Worm (Caenorhabditis elegans) whole organism, early embryonic: ENCODE measurements around the gene F10C1.3.

ENCODE experiments used
- ama-1 ChIP-seq: fragments of 150-350 bp; optimal IDR thresholded peaks from 2 replicates; lab custom pipeline; 2014
- ceh-36 ChIP-seq: sonication (generic microtip); optimal IDR thresholded peaks from 2 replicates; lab custom pipeline; 2016; ENCODE audit warnings: missing genetic modification characterization, inconsistent platforms, missing compliant biosample characterization
- ets-7 ChIP-seq: sonication (generic microtip); optimal IDR thresholded peaks from 2 replicates; lab custom pipeline; 2016; ENCODE audit warnings: missing genotype, missing genetic modification characterization, missing compliant biosample characterization
- scrt-1 ChIP-seq: fragments of 200-800 bp; sonication (Bioruptor generic); IDR thresholded peaks from 2 replicates; pipeline ENCODE4 v1.3.6; 2022; ENCODE audit warnings: missing genetic modification characterization, missing compliant biosample characterization
- sea-1 ChIP-seq: fragments of 200-800 bp; sonication (Bioruptor generic); conservative IDR thresholded peaks from 2 replicates; pipeline ENCODE4 v1.3.6; 2022; ENCODE audit warnings: missing genetic modification characterization, missing compliant biosample characterization
- tbx-11 ChIP-seq: fragments of 200-800 bp; sonication (Bioruptor generic); IDR thresholded peaks from 2 replicates; pipeline ENCODE4 v1.3.6; 2022; ENCODE audit warnings: missing genetic modification characterization, missing compliant biosample characterization
- tra-4 ChIP-seq: sonication (generic microtip); optimal IDR thresholded peaks from 2 replicates; lab custom pipeline; 2017; ENCODE audit warnings: missing genetic modification characterization, missing compliant biosample characterization

DNA sequence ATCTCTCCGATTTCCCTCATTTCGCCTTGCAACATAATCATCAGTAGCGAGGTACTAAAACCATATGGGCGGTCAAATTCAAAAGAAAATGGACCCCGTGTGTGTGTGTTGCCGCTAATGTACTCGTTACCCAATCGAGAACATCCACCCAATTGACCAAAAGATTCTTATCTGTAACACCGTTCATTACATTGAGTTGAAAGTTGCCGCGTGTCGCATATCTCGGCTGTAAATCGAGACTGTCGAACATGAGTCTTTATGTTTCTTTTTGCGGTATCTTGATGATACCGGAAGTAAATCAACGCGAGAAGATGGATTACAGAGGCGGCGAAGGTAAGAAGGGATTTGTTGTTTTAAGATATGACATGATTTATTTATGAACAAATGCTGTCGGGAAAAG is 21.8 kb downstream of the F10C1.3 start:
- TF ChIP-seq ama-1 (lab: Kevin White, UChicago) (no peak), ceh-36 (no peak), sea-1 (no peak), scrt-1 (GFP tag; lab: Robert Waterston, UW) (no peak), tbx-11 (GFP tag; lab: Robert Waterston, UW) (no peak), tra-4 (no peak), ets-7 (tag; lab: Kevin White, UChicago) (peak; percentile 77)
